Fruit fly (Drosophila melanogaster) whole organism, pupa: ENCODE data around the gene CG16717.

ENCODE experiments used
- CG10348 ChIP-seq: fragments of 200-800 bp; sonication (Bioruptor generic); IDR thresholded peaks from 2 replicates; pipeline ENCODE4 v1.3.6; 2022; ENCODE audit warnings: missing biosample characterization, missing genetic modification characterization
- CG32121 ChIP-seq: fragments of 200-800 bp; sonication (Bioruptor generic); IDR thresholded peaks from 2 replicates; pipeline ENCODE4 v1.3.6; 2022; ENCODE audit warnings: missing biosample characterization, missing genetic modification characterization
- Ets98B ChIP-seq: fragments of 200-800 bp; sonication (Bioruptor generic); IDR thresholded peaks from 2 replicates; pipeline ENCODE4 v1.3.6; 2022; ENCODE audit warnings: missing biosample characterization, missing genetic modification characterization

dm6 chr3L:9688674-9689073 is 9.7 kb downstream of the CG16717 start:
- no peak for TF ChIP-seq CG32121 (GFP tag; lab: Robert Waterston, UW)
- TF ChIP-seq Ets98B (GFP tag; lab: Robert Waterston, UW): no peak
- no peak for TF ChIP-seq CG10348 (GFP tag; lab: Robert Waterston, UW)
